Fruit fly (Drosophila melanogaster) whole organism, embryonic: ENCODE measurements around the gene Rabex-5.

Experiments
- Ada2b ChIP-seq: fragments of 200-800 bp; sonication (Bioruptor generic); IDR thresholded peaks from 2 replicates; pipeline ENCODE4 v1.3.6; 2022; ENCODE audit warnings: missing biosample characterization, missing genetic modification characterization
- CG12659 ChIP-seq: fragments of 200-800 bp; sonication (Bioruptor generic); optimal IDR thresholded peaks from 3 replicates; lab custom pipeline; 2017; ENCODE audit warnings: mild to moderate bottlenecking, missing biosample characterization, missing genetic modification reagents, missing genetic modification characterization
- CG13123 ChIP-seq: fragments of 200-800 bp; sonication (Bioruptor generic); optimal IDR thresholded peaks from 2 replicates; lab custom pipeline; 2016; ENCODE audit warnings: missing biosample characterization, missing genetic modification characterization
- CG2678 ChIP-seq: fragments of 200-800 bp; sonication (Bioruptor generic); optimal IDR thresholded peaks from 3 replicates; lab custom pipeline; 2019; ENCODE audit warnings: missing biosample characterization, mild to moderate bottlenecking, missing genetic modification characterization, moderate library complexity
- CG31224 ChIP-seq: fragments of 200-800 bp; sonication (Bioruptor generic); IDR thresholded peaks from 2 replicates; pipeline ENCODE4 v1.3.6; 2022; ENCODE audit warnings: missing biosample characterization, missing genetic modification characterization
- CG31388 ChIP-seq: fragments of 200-800 bp; sonication (Bioruptor generic); optimal IDR thresholded peaks from 2 replicates; lab custom pipeline; 2016; ENCODE audit warnings: missing biosample characterization, missing genetic modification characterization
- CG34224 ChIP-seq: fragments of 200-800 bp; sonication (Bioruptor generic); IDR thresholded peaks from 3 replicates; pipeline ENCODE4 v1.3.6; 2022; ENCODE audit warnings: missing biosample characterization, missing genetic modification characterization; ENCODE audit not compliant: partially characterized antibody
- CG34376 ChIP-seq: fragments of 200-800 bp; sonication (Bioruptor generic); optimal IDR thresholded peaks from 2 replicates; lab custom pipeline; 2018; ENCODE audit warnings: missing biosample characterization, mild to moderate bottlenecking, missing genetic modification characterization
- CG4360 ChIP-seq: fragments of 200-800 bp; sonication (Bioruptor generic); IDR thresholded peaks from 2 replicates; pipeline ENCODE4 v1.3.6; 2022; ENCODE audit warnings: missing biosample characterization, missing genetic modification characterization
- CG6683 ChIP-seq: fragments of 200-800 bp; sonication (Bioruptor generic); optimal IDR thresholded peaks from 2 replicates; lab custom pipeline; 2017; ENCODE audit warnings: missing biosample characterization, mild to moderate bottlenecking, missing genetic modification characterization, missing genetic modification reagents
- CG7963 ChIP-seq: fragments of 200-800 bp; sonication (Bioruptor generic); IDR thresholded peaks from 3 replicates; pipeline ENCODE4 v1.3.6; 2022; ENCODE audit warnings: missing biosample characterization, missing genetic modification characterization; ENCODE audit not compliant: partially characterized antibody
- CG8089 ChIP-seq: fragments of 200-800 bp; sonication (Bioruptor generic); optimal IDR thresholded peaks from 3 replicates; lab custom pipeline; 2016; ENCODE audit warnings: missing biosample characterization, missing genetic modification characterization
- CG9609 ChIP-seq: fragments of 200-800 bp; sonication (Bioruptor generic); optimal IDR thresholded peaks from 3 replicates; lab custom pipeline; 2016; ENCODE audit warnings: missing biosample characterization, missing genetic modification characterization
- CG9797 ChIP-seq: fragments of 200-800 bp; sonication (Bioruptor generic); optimal IDR thresholded peaks from 3 replicates; lab custom pipeline; 2018; ENCODE audit warnings: missing biosample characterization, mild to moderate bottlenecking, missing genetic modification characterization
- CG9817 ChIP-seq: fragments of 200-800 bp; sonication (Bioruptor generic); optimal IDR thresholded peaks from 2 replicates; lab custom pipeline; 2018; ENCODE audit warnings: missing biosample characterization, mild to moderate bottlenecking, missing genetic modification characterization, moderate library complexity
- Dbx ChIP-seq: fragments of 200-800 bp; sonication (Bioruptor generic); IDR thresholded peaks from 3 replicates; pipeline ENCODE4 v1.3.6; 2022; ENCODE audit warnings: missing biosample characterization, missing genetic modification characterization
- Deaf1 ChIP-seq: fragments of 200-800 bp; optimal IDR thresholded peaks from 3 replicates; lab custom pipeline; 2019; ENCODE audit warnings: missing biosample characterization, mild to moderate bottlenecking, missing genetic modification characterization, moderate library complexity
- Dfd ChIP-seq, 2 experiments: fragments of >200 bp; optimal IDR thresholded peaks; 2 replicates each; lab custom pipeline; 2017; ENCODE audit warnings: missing biosample characterization in 2 of 2, missing genetic modification characterization in 2 of 2
- Doc2 ChIP-seq: fragments of 200-800 bp; sonication (Bioruptor generic); IDR thresholded peaks from 2 replicates; pipeline ENCODE4 v1.3.6; 2022; ENCODE audit warnings: missing biosample characterization, missing genetic modification characterization
- Fer1 ChIP-seq: fragments of 200-800 bp; sonication (Bioruptor generic); optimal IDR thresholded peaks from 2 replicates; lab custom pipeline; 2017; ENCODE audit warnings: missing biosample characterization, mild to moderate bottlenecking, missing genetic modification characterization
- HHEX ChIP-seq: fragments of 200-800 bp; sonication (Bioruptor generic); optimal IDR thresholded peaks from 3 replicates; lab custom pipeline; 2017; ENCODE audit warnings: missing biosample characterization, mild to moderate bottlenecking, missing genetic modification characterization, missing genetic modification reagents
- HLH3B ChIP-seq: fragments of 200-800 bp; sonication (Bioruptor generic); IDR thresholded peaks from 2 replicates; pipeline ENCODE4 v1.3.6; 2022; ENCODE audit warnings: missing biosample characterization, missing genetic modification characterization
- HLH4C ChIP-seq: fragments of 200-800 bp; sonication (Bioruptor generic); IDR thresholded peaks from 3 replicates; pipeline ENCODE4 v1.3.6; 2022; ENCODE audit warnings: missing biosample characterization, missing genetic modification characterization; ENCODE audit not compliant: partially characterized antibody
- Hmr ChIP-seq: fragments of 200-800 bp; sonication (Bioruptor generic); optimal IDR thresholded peaks from 3 replicates; lab custom pipeline; 2017; ENCODE audit warnings: mild to moderate bottlenecking, missing biosample characterization, missing genetic modification reagents, missing genetic modification characterization
- Hmx ChIP-seq: fragments of 200-800 bp; sonication (Bioruptor generic); optimal IDR thresholded peaks from 2 replicates; lab custom pipeline; 2016; ENCODE audit warnings: missing biosample characterization, missing genetic modification characterization
- Mad ChIP-seq: fragments of 200-800 bp; sonication (Bioruptor generic); optimal IDR thresholded peaks from 2 replicates; lab custom pipeline; 2016; ENCODE audit warnings: missing biosample characterization, missing genetic modification characterization
- NFAT ChIP-seq: fragments of 200-800 bp; sonication (Bioruptor generic); IDR thresholded peaks from 2 replicates; pipeline ENCODE4 v1.3.6; 2022; ENCODE audit warnings: missing biosample characterization, missing genetic modification characterization
- Neu2 ChIP-seq: fragments of 200-800 bp; sonication (Bioruptor generic); optimal IDR thresholded peaks from 3 replicates; lab custom pipeline; 2016; ENCODE audit warnings: missing biosample characterization, missing genetic modification characterization, borderline replicate concordance
- Ptx1 ChIP-seq: fragments of 200-800 bp; sonication (Bioruptor generic); IDR thresholded peaks from 2 replicates; pipeline ENCODE4 v1.3.6; 2022; ENCODE audit warnings: missing biosample characterization, missing genetic modification characterization
- Side ChIP-seq: fragments of 200-800 bp; sonication (Bioruptor generic); optimal IDR thresholded peaks from 2 replicates; lab custom pipeline; 2016; ENCODE audit warnings: missing biosample characterization, missing genetic modification characterization
- Sry-δ ChIP-seq: fragments of 200-800 bp; sonication (Bioruptor generic); optimal IDR thresholded peaks from 2 replicates; lab custom pipeline; 2016; ENCODE audit warnings: missing biosample characterization, missing genetic modification characterization
- Ssrp ChIP-seq: fragments of 200-800 bp; sonication (Bioruptor generic); optimal IDR thresholded peaks from 2 replicates; lab custom pipeline; 2018; ENCODE audit warnings: missing biosample characterization, mild to moderate bottlenecking, missing genetic modification characterization, moderate library complexity
- ap ChIP-seq: fragments of 200-800 bp; sonication (Bioruptor generic); IDR thresholded peaks from 2 replicates; pipeline ENCODE4 v1.3.6; 2022; ENCODE audit warnings: missing biosample characterization, missing genetic modification characterization
- ci ChIP-seq: fragments of 200-800 bp; sonication (Bioruptor generic); IDR thresholded peaks from 3 replicates; pipeline ENCODE4 v1.3.6; 2022; ENCODE audit warnings: missing biosample characterization, missing genetic modification characterization
- emc ChIP-seq: fragments of 200-800 bp; sonication (Bioruptor generic); optimal IDR thresholded peaks from 2 replicates; lab custom pipeline; 2016; ENCODE audit warnings: missing biosample characterization, missing genetic modification characterization
- eyg ChIP-seq: fragments of 200-800 bp; sonication (Bioruptor generic); optimal IDR thresholded peaks from 3 replicates; lab custom pipeline; 2016; ENCODE audit warnings: missing biosample characterization, missing genetic modification characterization
- gce ChIP-seq: fragments of 200-800 bp; sonication (Bioruptor generic); IDR thresholded peaks from 3 replicates; pipeline ENCODE4 v1.3.6; 2022; ENCODE audit warnings: missing biosample characterization, missing genetic modification characterization
- gcm ChIP-seq: fragments of 200-800 bp; sonication (Bioruptor generic); optimal IDR thresholded peaks from 2 replicates; lab custom pipeline; 2019; ENCODE audit warnings: missing biosample characterization, mild to moderate bottlenecking, missing genetic modification characterization, moderate library complexity
- nerfin-1 ChIP-seq: fragments of 200-800 bp; sonication (Bioruptor generic); optimal IDR thresholded peaks from 3 replicates; lab custom pipeline; 2019; ENCODE audit warnings: missing biosample characterization, mild to moderate bottlenecking, missing genetic modification characterization, moderate library complexity
- pros ChIP-seq: fragments of 200-800 bp; sonication (Bioruptor generic); optimal IDR thresholded peaks from 3 replicates; lab custom pipeline; 2019; ENCODE audit warnings: missing biosample characterization, mild to moderate bottlenecking, missing genetic modification characterization, moderate library complexity
- pum ChIP-seq: fragments of 200-800 bp; sonication (Bioruptor generic); optimal IDR thresholded peaks from 2 replicates; lab custom pipeline; 2016; ENCODE audit warnings: missing biosample characterization, missing genetic modification characterization
- salm ChIP-seq: fragments of 200-800 bp; sonication (Bioruptor generic); optimal IDR thresholded peaks from 2 replicates; lab custom pipeline; 2018; ENCODE audit warnings: missing biosample characterization, mild to moderate bottlenecking, missing genetic modification characterization
- slbo ChIP-seq: fragments of 200-800 bp; sonication (Bioruptor generic); IDR thresholded peaks from 2 replicates; pipeline ENCODE4 v1.3.6; 2022; ENCODE audit warnings: missing biosample characterization, missing genetic modification characterization
- so ChIP-seq: fragments of 200-800 bp; sonication (Bioruptor generic); IDR thresholded peaks from 3 replicates; pipeline ENCODE4 v1.3.6; 2022; ENCODE audit warnings: missing biosample characterization, missing genetic modification characterization
- tgo ChIP-seq: fragments of 200-800 bp; sonication (Bioruptor generic); IDR thresholded peaks from 3 replicates; pipeline ENCODE4 v1.3.6; 2022; ENCODE audit warnings: missing biosample characterization, missing genetic modification characterization
- tx ChIP-seq: fragments of 200-800 bp; sonication (Bioruptor generic); optimal IDR thresholded peaks from 2 replicates; lab custom pipeline; 2016; ENCODE audit warnings: missing biosample characterization, missing genetic modification characterization
- vnd ChIP-seq: fragments of 200-800 bp; sonication (Bioruptor generic); IDR thresholded peaks from 3 replicates; pipeline ENCODE4 v1.3.6; 2022; ENCODE audit warnings: missing biosample characterization, missing genetic modification characterization; ENCODE audit not compliant: partially characterized antibody
- zen ChIP-seq: fragments of 200-800 bp; sonication (Bioruptor generic); optimal IDR thresholded peaks from 3 replicates; lab custom pipeline; 2018; ENCODE audit warnings: missing biosample characterization, mild to moderate bottlenecking, missing genetic modification characterization, moderate library complexity

Rabex-5 gene

dm6 chr3L:1334571-1335427 lies 39.1 kb downstream of the Rabex-5 start, which contains the start of the genes Hmbs and CG2211 (continued):
- TF ChIP-seq emc (GFP tag; lab: Kevin White, UChicago), result peak; percentile 68
- peak; percentile 82 for TF ChIP-seq CG13123 (GFP tag; lab: Kevin White, UChicago)
- peak; percentile 84 for TF ChIP-seq nerfin-1
- TF ChIP-seq CG9817 (tag; lab: Kevin White, UChicago), result peak; percentile 81
- peak; percentile 76 for TF ChIP-seq CG31388 (GFP tag; lab: Kevin White, UChicago)
- peak; percentile 75 for TF ChIP-seq pum
- TF ChIP-seq Dbx, result peak; percentile 91
- peak; percentile 66; the same call in 1 of the 2 replicates for TF ChIP-seq CG4360 (GFP tag; lab: Robert Waterston, UW)
- TF ChIP-seq, all 482 proteins: peak for 410

DNA sequence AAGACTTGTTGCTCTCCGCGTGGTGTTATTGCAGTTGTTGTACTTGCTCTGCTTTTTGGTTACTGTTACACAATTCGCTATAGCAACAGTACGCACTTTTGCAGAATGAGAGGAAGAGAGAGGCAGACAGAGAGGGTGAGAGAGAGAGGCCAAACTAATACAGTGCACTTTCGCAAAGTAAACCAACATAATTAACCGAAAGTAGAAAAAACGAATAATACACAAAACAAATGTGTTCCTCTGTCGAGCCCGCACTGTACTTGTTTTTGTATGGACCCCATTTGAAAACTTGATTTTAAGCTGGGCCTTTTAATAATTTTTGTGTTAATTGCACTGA lies 39.7 kb downstream of the Rabex-5 start:
- TF ChIP-seq ap (GFP tag; lab: Robert Waterston, UW), result no peak
- peak; percentile 71 for TF ChIP-seq Ada2b (GFP tag; lab: Robert Waterston, UW)
- no peak for TF ChIP-seq CG34224
- TF ChIP-seq CG31224, result peak; percentile 54
- no peak; the same call in 2 of the 3 replicates for TF ChIP-seq gce (GFP tag; lab: Robert Waterston, UW)
- TF ChIP-seq gcm (GFP tag; lab: Kevin White, UChicago), result no peak
- peak; percentile 52; the same call in 2 of the 3 replicates for TF ChIP-seq tgo (GFP tag; lab: Robert Waterston, UW)
- no peak for TF ChIP-seq Neu2 (GFP tag; lab: Kevin White, UChicago)
- peak; percentile 82 for TF ChIP-seq slbo (GFP tag; lab: Robert Waterston, UW)
- peak; percentile 37; the same call in 1 of the 3 replicates for TF ChIP-seq so
- TF ChIP-seq vnd, result no peak
- TF ChIP-seq zen (tag; lab: Kevin White, UChicago), result no peak
- peak; percentile 74; the same call in 2 of the 3 replicates for TF ChIP-seq ci (GFP tag; lab: Robert Waterston, UW)
- no peak for TF ChIP-seq HLH4C (GFP tag; lab: Robert Waterston, UW)
- TF ChIP-seq Ptx1 (GFP tag; lab: Robert Waterston, UW), result peak; percentile 65
- TF ChIP-seq CG9797 (GFP tag; lab: Kevin White, UChicago), result no peak
- peak; percentile 67 for TF ChIP-seq Hmr (GFP tag; lab: Kevin White, UChicago)
- TF ChIP-seq CG6683 (GFP tag; lab: Kevin White, UChicago), result no peak
- no peak for TF ChIP-seq pros (GFP tag; lab: Kevin White, UChicago)
- TF ChIP-seq Side, result no peak
- TF ChIP-seq HLH3B (GFP tag; lab: Robert Waterston, UW), result peak; percentile 47; the same call in 1 of the 2 replicates
- TF ChIP-seq CG8089 (GFP tag; lab: Kevin White, UChicago), result no peak
- no peak for TF ChIP-seq CG7963 (GFP tag; lab: Robert Waterston, UW)
- no peak for TF ChIP-seq tx (GFP tag; lab: Kevin White, UChicago)
- TF ChIP-seq Doc2 (GFP tag; lab: Robert Waterston, UW), result no peak
- no peak for TF ChIP-seq HHEX (GFP tag; lab: Kevin White, UChicago)
- TF ChIP-seq NFAT (GFP tag; lab: Robert Waterston, UW), result peak; percentile 68
- TF ChIP-seq Deaf1 (tag; lab: Kevin White, UChicago), result no peak
- TF ChIP-seq Ssrp (tag; lab: Kevin White, UChicago), result no peak
- peak; percentile 66 for TF ChIP-seq Fer1 (GFP tag; lab: Kevin White, UChicago)
- no peak for TF ChIP-seq CG34376 (GFP tag; lab: Kevin White, UChicago)
- no peak for TF ChIP-seq salm (tag; lab: Kevin White, UChicago)
- no peak for TF ChIP-seq eyg (GFP tag; lab: Kevin White, UChicago)
- no peak for TF ChIP-seq CG9609 (GFP tag; lab: Kevin White, UChicago)
- TF ChIP-seq Sry-δ (GFP tag; lab: Kevin White, UChicago), result peak; percentile 10
- TF ChIP-seq Mad (GFP tag; lab: Kevin White, UChicago), result peak; percentile 4
- TF ChIP-seq Hmx (GFP tag; lab: Kevin White, UChicago), result no peak
- TF ChIP-seq CG2678 (tag; lab: Kevin White, UChicago), result peak; percentile 39
- TF ChIP-seq Dfd (GFP tag; optimal IDR thresholded peaks at IDR 0.05; lab: Kevin White, UChicago), result no peak
- no peak for TF ChIP-seq CG12659
